Worm (Caenorhabditis elegans) whole organism, young adult: ENCODE results near the gene C28H8.8.
A peak's percentile ranks its signal among the peaks of the same experiment; 100 is the strongest.

ENCODE experiments used
- B0035.1 ChIP-seq: sonication (generic microtip); optimal IDR thresholded peaks from 2 replicates; lab custom pipeline; 2016; ENCODE audit warnings: missing genetic modification characterization, mild to moderate bottlenecking, missing compliant biosample characterization, missing genotype, missing genetic modification reagents
- B0336.3 ChIP-seq: fragments of 200-800 bp; sonication (Bioruptor generic); IDR thresholded peaks from 2 replicates; pipeline ENCODE4 v1.3.6; 2022; ENCODE audit warnings: missing genetic modification characterization, missing compliant biosample characterization
- C06A6.2 ChIP-seq: fragments of 200-800 bp; sonication (Bioruptor generic); conservative IDR thresholded peaks from 2 replicates; pipeline ENCODE4 v1.3.6; 2022; ENCODE audit warnings: missing genetic modification characterization, missing compliant biosample characterization
- C17E4.6 ChIP-seq: fragments of 200-800 bp; sonication (Bioruptor generic); IDR thresholded peaks from 2 replicates; pipeline ENCODE4 v1.3.6; 2022; ENCODE audit warnings: missing genetic modification reagents, missing genetic modification characterization, missing compliant biosample characterization
- F22D6.2 ChIP-seq: sonication (generic microtip); optimal IDR thresholded peaks from 2 replicates; lab custom pipeline; 2016; ENCODE audit warnings: mild to moderate bottlenecking, missing genetic modification characterization, missing compliant biosample characterization
- F55B11.4 ChIP-seq: sonication (generic microtip); optimal IDR thresholded peaks from 2 replicates; lab custom pipeline; 2016; ENCODE audit warnings: missing compliant biosample characterization, missing genetic modification characterization, borderline replicate concordance; ENCODE audit not compliant: insufficient read depth
- F57A8.1 ChIP-seq: fragments of 200-800 bp; sonication (Bioruptor generic); optimal IDR thresholded peaks from 2 replicates; lab custom pipeline; 2018; ENCODE audit warnings: mild to moderate bottlenecking, missing genetic modification characterization, moderate library complexity, missing compliant biosample characterization
- K12H6.12 ChIP-seq: fragments of 200-800 bp; sonication (Bioruptor generic); optimal IDR thresholded peaks from 2 replicates; lab custom pipeline; 2018; ENCODE audit warnings: mild to moderate bottlenecking, missing genetic modification characterization, missing compliant biosample characterization
- Y67H2A.10 ChIP-seq: fragments of 200-800 bp; sonication (Bioruptor generic); conservative IDR thresholded peaks from 2 replicates; pipeline ENCODE4 v1.3.6; 2022; ENCODE audit warnings: missing genetic modification reagents, missing genetic modification characterization, missing compliant biosample characterization
- Y79H2A.3 ChIP-seq: fragments of 200-800 bp; sonication (Bioruptor generic); conservative IDR thresholded peaks from 2 replicates; pipeline ENCODE4 v1.3.6; 2022; ENCODE audit warnings: missing genetic modification reagents, missing genetic modification characterization, missing compliant biosample characterization
- attf-5 ChIP-seq: fragments of 200-800 bp; sonication (Bioruptor generic); optimal IDR thresholded peaks from 2 replicates; lab custom pipeline; 2018; ENCODE audit warnings: mild to moderate bottlenecking, missing genetic modification characterization, missing compliant biosample characterization
- bed-2 ChIP-seq: fragments of 200-800 bp; sonication (Bioruptor generic); IDR thresholded peaks from 2 replicates; pipeline ENCODE4 v1.3.6; 2022; ENCODE audit warnings: missing genetic modification reagents, missing genetic modification characterization, missing compliant biosample characterization
- ccch-3 ChIP-seq: fragments of 200-800 bp; sonication (Bioruptor generic); optimal IDR thresholded peaks from 2 replicates; lab custom pipeline; 2018; ENCODE audit warnings: mild to moderate bottlenecking, missing genetic modification characterization, missing compliant biosample characterization
- ceh-40 ChIP-seq: fragments of 200-800 bp; sonication (Bioruptor generic); IDR thresholded peaks from 2 replicates; pipeline ENCODE4 v1.3.6; 2022; ENCODE audit warnings: missing genetic modification characterization, missing compliant biosample characterization
- ceh-79 ChIP-seq: sonication (generic microtip); optimal IDR thresholded peaks from 2 replicates; lab custom pipeline; 2017; ENCODE audit warnings: mild to moderate bottlenecking, missing genetic modification characterization, missing compliant biosample characterization
- ceh-91 ChIP-seq: fragments of 200-800 bp; sonication (Bioruptor generic); IDR thresholded peaks from 2 replicates; pipeline ENCODE4 v1.3.6; 2022; ENCODE audit warnings: missing genetic modification reagents, missing genetic modification characterization, missing compliant biosample characterization
- dpff-1 ChIP-seq: sonication (generic microtip); optimal IDR thresholded peaks from 2 replicates; lab custom pipeline; 2017; ENCODE audit warnings: mild to moderate bottlenecking, missing genetic modification characterization, missing compliant biosample characterization
- efl-1 ChIP-seq: fragments of 150-350 bp; optimal IDR thresholded peaks from 2 replicates; lab custom pipeline; 2014; ENCODE audit warnings: missing biosample characterization, missing genetic modification reagents, missing genetic modification characterization
- ekl-4 ChIP-seq: fragments of 200-800 bp; sonication (Bioruptor generic); IDR thresholded peaks from 2 replicates; pipeline ENCODE4 v1.3.6; 2022; ENCODE audit warnings: missing genetic modification reagents, missing genetic modification characterization, missing compliant biosample characterization
- ets-4 ChIP-seq: fragments of 200-800 bp; sonication (Bioruptor generic); optimal IDR thresholded peaks from 2 replicates; lab custom pipeline; 2018; ENCODE audit warnings: mild to moderate bottlenecking, missing genetic modification characterization, missing compliant biosample characterization
- gei-17 ChIP-seq: fragments of 200-800 bp; sonication (Bioruptor generic); optimal IDR thresholded peaks from 2 replicates; lab custom pipeline; 2018; ENCODE audit warnings: mild to moderate bottlenecking, missing genetic modification characterization, missing compliant biosample characterization
- hlh-26 ChIP-seq: fragments of 200-800 bp; sonication (Bioruptor generic); conservative IDR thresholded peaks from 2 replicates; pipeline ENCODE4 v1.3.6; 2022; ENCODE audit warnings: missing genetic modification reagents, missing genetic modification characterization, missing compliant biosample characterization
- hmg-1.2 ChIP-seq: fragments of 200-800 bp; sonication (Bioruptor generic); IDR thresholded peaks from 2 replicates; pipeline ENCODE4 v1.3.6; 2022; ENCODE audit warnings: missing genetic modification reagents, missing genetic modification characterization, missing compliant biosample characterization
- let-526 ChIP-seq: fragments of 200-800 bp; sonication (Bioruptor generic); IDR thresholded peaks from 2 replicates; pipeline ENCODE4 v1.3.6; 2022; ENCODE audit warnings: missing genetic modification reagents, missing genetic modification characterization, missing compliant biosample characterization
- let-607 ChIP-seq, 2 experiments: fragments of 200-800 bp in 1 of 2; sonication (Bioruptor generic) in 1 of 2; sonication (generic microtip) in 1 of 2; optimal IDR thresholded peaks; 2 replicates each; lab custom pipeline; 2016 to 2018; ENCODE audit warnings: mild to moderate bottlenecking in 2 of 2, missing compliant biosample characterization in 2 of 2, missing genetic modification characterization in 2 of 2, moderate library complexity in 2 of 2, missing genotype in 1 of 2
- lir-1 ChIP-seq: fragments of 200-800 bp; sonication (Bioruptor generic); conservative IDR thresholded peaks from 2 replicates; pipeline ENCODE4 v1.3.6; 2022; ENCODE audit warnings: missing genetic modification reagents, missing genetic modification characterization, missing compliant biosample characterization
- madf-10 ChIP-seq: sonication (generic microtip); optimal IDR thresholded peaks from 2 replicates; lab custom pipeline; 2016; ENCODE audit warnings: mild to moderate bottlenecking, missing genetic modification characterization, missing compliant biosample characterization
- mcd-1 ChIP-seq: fragments of 200-800 bp; sonication (Bioruptor generic); IDR thresholded peaks from 2 replicates; pipeline ENCODE4 v1.3.6; 2022; ENCODE audit warnings: missing genetic modification reagents, missing genetic modification characterization, missing compliant biosample characterization
- mes-4 ChIP-seq: sonication (generic microtip); optimal IDR thresholded peaks from 2 replicates; lab custom pipeline; 2016; ENCODE audit warnings: missing genotype, missing genetic modification characterization, missing compliant biosample characterization
- mxl-1 ChIP-seq: sonication (generic microtip); optimal IDR thresholded peaks from 2 replicates; lab custom pipeline; 2016; ENCODE audit warnings: missing genetic modification characterization, missing compliant biosample characterization
- nfya-2 ChIP-seq: fragments of 200-800 bp; sonication (Bioruptor generic); IDR thresholded peaks from 2 replicates; pipeline ENCODE4 v1.3.6; 2022; ENCODE audit warnings: missing genetic modification reagents, missing genetic modification characterization, missing compliant biosample characterization
- nhr-27 ChIP-seq: fragments of 200-800 bp; sonication (Bioruptor generic); optimal IDR thresholded peaks from 2 replicates; lab custom pipeline; 2018; ENCODE audit warnings: mild to moderate bottlenecking, missing genetic modification characterization, moderate library complexity, missing compliant biosample characterization
- nhr-80 ChIP-seq: sonication (generic microtip); optimal IDR thresholded peaks from 2 replicates; lab custom pipeline; 2016; ENCODE audit warnings: missing genetic modification characterization, missing compliant biosample characterization
- nhr-90 ChIP-seq: sonication (generic microtip); optimal IDR thresholded peaks from 2 replicates; lab custom pipeline; 2016; ENCODE audit warnings: missing genotype, mild to moderate bottlenecking, missing genetic modification characterization, missing compliant biosample characterization
- pbrm-1 ChIP-seq: fragments of 200-800 bp; sonication (Bioruptor generic); IDR thresholded peaks from 2 replicates; pipeline ENCODE4 v1.3.6; 2022; ENCODE audit warnings: missing genetic modification reagents, missing genetic modification characterization, missing compliant biosample characterization
- rec-8 ChIP-seq, 2 experiments: sonication (generic microtip); optimal IDR thresholded peaks; 2 replicates each; lab custom pipeline; 2016; ENCODE audit warnings: mild to moderate bottlenecking in 2 of 2, missing genetic modification characterization in 2 of 2, missing genetic modification reagents in 2 of 2, missing genotype in 2 of 2, missing biosample characterization in 1 of 2, missing compliant biosample characterization in 1 of 2, moderate library complexity in 1 of 2
- snpc-1.1 ChIP-seq: sonication (generic microtip); optimal IDR thresholded peaks from 2 replicates; lab custom pipeline; 2017; ENCODE audit warnings: missing genetic modification characterization, mild to moderate bottlenecking, missing compliant biosample characterization, antibody characterized with exemption, moderate library complexity, missing genotype, missing genetic modification reagents; ENCODE audit not compliant: insufficient read depth
- snpc-4 ChIP-seq, 5 experiments: fragments of 150-350 bp in 1 of 5; sonication (generic microtip) in 4 of 5; optimal IDR thresholded peaks; 2 replicates each; lab custom pipeline; 2014 to 2018; ENCODE audit warnings: missing genetic modification characterization in 5 of 5, missing biosample characterization in 3 of 5, antibody characterized with exemption in 2 of 5, mild to moderate bottlenecking in 2 of 5, missing compliant biosample characterization in 2 of 5, missing genotype in 2 of 5, moderate library complexity in 2 of 5, missing genetic modification reagents in 1 of 5
- somi-1 ChIP-seq: fragments of 200-800 bp; sonication (Bioruptor generic); optimal IDR thresholded peaks from 2 replicates; lab custom pipeline; 2018; ENCODE audit warnings: mild to moderate bottlenecking, missing genetic modification characterization, missing compliant biosample characterization
- xnd-1 ChIP-seq: sonication (generic microtip); optimal IDR thresholded peaks from 2 replicates; lab custom pipeline; 2016; ENCODE audit warnings: missing genotype, missing genetic modification reagents, missing genetic modification characterization, missing compliant biosample characterization
- zfh-2 ChIP-seq: fragments of 200-800 bp; sonication (Bioruptor generic); conservative IDR thresholded peaks from 2 replicates; pipeline ENCODE4 v1.3.6; 2022; ENCODE audit warnings: missing genetic modification reagents, missing genetic modification characterization, missing compliant biosample characterization
- zim-3 ChIP-seq: sonication (generic microtip); optimal IDR thresholded peaks from 2 replicates; lab custom pipeline; 2017; ENCODE audit warnings: mild to moderate bottlenecking, missing genetic modification characterization, moderate library complexity, missing compliant biosample characterization
- ztf-22 ChIP-seq: fragments of 200-800 bp; sonication (Bioruptor generic); optimal IDR thresholded peaks from 2 replicates; lab custom pipeline; 2018; ENCODE audit warnings: mild to moderate bottlenecking, missing genetic modification characterization, moderate library complexity, missing compliant biosample characterization
- ztf-25 ChIP-seq: fragments of 200-800 bp; sonication (Bioruptor generic); IDR thresholded peaks from 2 replicates; pipeline ENCODE4 v1.3.6; 2022; ENCODE audit warnings: missing genetic modification reagents, missing genetic modification characterization, missing compliant biosample characterization
- ztf-28 ChIP-seq: fragments of 200-800 bp; sonication (Bioruptor generic); IDR thresholded peaks from 2 replicates; pipeline ENCODE4 v1.3.6; 2022; ENCODE audit warnings: missing genetic modification reagents, missing genetic modification characterization, missing compliant biosample characterization
- ztf-6 ChIP-seq: fragments of 200-800 bp; sonication (Bioruptor generic); IDR thresholded peaks from 2 replicates; pipeline ENCODE4 v1.3.6; 2022; ENCODE audit warnings: missing genetic modification reagents, missing genetic modification characterization, missing compliant biosample characterization

The C28H8.8 gene

ce11 chrIII:5855637-5856179 is 32.9 kb downstream of the C28H8.8 start, which contains the start of the genes cct-6 and alh-9 (continued):
- TF ChIP-seq snpc-1.1 (tag; lab: Kevin White, UChicago): no peak
- TF ChIP-seq gei-17 (GFP tag; lab: Kevin White, UChicago): no peak
- peak; percentile 37 for TF ChIP-seq K12H6.12 (tag; lab: Kevin White, UChicago)
- TF ChIP-seq ceh-40 (GFP tag; lab: Robert Waterston, UW): no peak
- TF ChIP-seq nhr-90 (tag; lab: Kevin White, UChicago): no peak
- TF ChIP-seq ceh-79 (tag; lab: Kevin White, UChicago): no peak
- no peak for TF ChIP-seq ztf-25 (GFP tag; lab: Robert Waterston, UW)
- peak; percentile 2 for TF ChIP-seq madf-10 (tag; lab: Kevin White, UChicago)
- peak; percentile 11 for TF ChIP-seq nhr-80
- TF ChIP-seq let-526 (GFP tag; lab: Robert Waterston, UW): no peak
- no peak for TF ChIP-seq xnd-1
- peak; percentile 70 for TF ChIP-seq efl-1 (GFP tag; lab: Kevin White, UChicago)
- peak; percentile 37; the same call in 1 of the 2 replicates for TF ChIP-seq hmg-1.2 (GFP tag; lab: Robert Waterston, UW)
- TF ChIP-seq F57A8.1: no peak
- no peak for TF ChIP-seq C17E4.6 (GFP tag; lab: Robert Waterston, UW)
- TF ChIP-seq ceh-91 (GFP tag; lab: Robert Waterston, UW): peak; percentile 44; the same call in 1 of the 2 replicates

- TF ChIP-seq B0035.1 (tag; lab: Kevin White, UChicago): no peak
- TF ChIP-seq hlh-26 (GFP tag; lab: Robert Waterston, UW): no peak
- TF ChIP-seq ztf-22: no peak
- no peak for TF ChIP-seq zfh-2 (GFP tag; lab: Robert Waterston, UW)
- TF ChIP-seq attf-5: peak; percentile 9
- no peak for TF ChIP-seq snpc-4 (GFP tag; optimal IDR thresholded peaks at IDR 0.05; lab: Kevin White, UChicago)
- TF ChIP-seq snpc-4 (tag; optimal IDR thresholded peaks at IDR 0.05; lab: Kevin White, UChicago): peak in 2 of 4 experiments; percentile 40 to 45
- TF ChIP-seq bed-2 (GFP tag; lab: Robert Waterston, UW): no peak
- no peak for TF ChIP-seq ztf-28
- TF ChIP-seq mes-4: no peak
- no peak for TF ChIP-seq nhr-80
- no peak for TF ChIP-seq mxl-1 (tag; lab: Kevin White, UChicago)
- TF ChIP-seq rec-8 (tag; optimal IDR thresholded peaks at IDR 0.05; lab: Kevin White, UChicago): no peak
- peak; percentile 40; the same call in 1 of the 2 replicates for TF ChIP-seq B0336.3
- TF ChIP-seq Y79H2A.3 (GFP tag; lab: Robert Waterston, UW): no peak
- TF ChIP-seq C06A6.2 (GFP tag; lab: Robert Waterston, UW): no peak
- no peak for TF ChIP-seq ekl-4 (GFP tag; lab: Robert Waterston, UW)
- TF ChIP-seq ztf-6: no peak
- TF ChIP-seq F55B11.4 (tag; lab: Kevin White, UChicago): no peak
- no peak for TF ChIP-seq nfya-2
- TF ChIP-seq dpff-1 (tag; lab: Kevin White, UChicago): no peak
- no peak for TF ChIP-seq mcd-1 (GFP tag; lab: Robert Waterston, UW)
- TF ChIP-seq nhr-90 (tag; lab: Kevin White, UChicago): peak; percentile 27
- 0 out of 2 replicates have a peak, but pooled peaks have one; percentile 37 for TF ChIP-seq pbrm-1 (GFP tag; lab: Robert Waterston, UW)
- TF ChIP-seq F22D6.2 (tag; lab: Kevin White, UChicago): no peak
- TF ChIP-seq ztf-25 (GFP tag; lab: Robert Waterston, UW): no peak
- TF ChIP-seq lir-1 (GFP tag; lab: Robert Waterston, UW): no peak
- TF ChIP-seq nhr-27 (tag; lab: Kevin White, UChicago): no peak
- TF ChIP-seq Y67H2A.10 (GFP tag; lab: Robert Waterston, UW): no peak
- TF ChIP-seq zim-3: no peak
- no peak for TF ChIP-seq let-607 (tag; optimal IDR thresholded peaks at IDR 0.05; lab: Kevin White, UChicago)
- TF ChIP-seq ccch-3 (GFP tag; lab: Kevin White, UChicago): no peak
- TF ChIP-seq C17E4.6 (GFP tag; lab: Robert Waterston, UW): no peak
- TF ChIP-seq ets-4: no peak
- no peak for TF ChIP-seq somi-1 (GFP tag; lab: Kevin White, UChicago)
Observed at ce11 chrIII:5853240-5853639, 35.3 kb downstream of the C28H8.8 start, which contains the start of gene ddx-23. ddx-23 (minus strand) TSS chrIII:5853269.
